Worm (Caenorhabditis elegans) whole organism, late embryonic: ENCODE measurements around the gene syd-1.

ENCODE experiments used
- ceh-2 ChIP-seq: sonication (generic microtip); optimal IDR thresholded peaks from 2 replicates; lab custom pipeline; 2016; ENCODE audit warnings: missing genotype, missing genetic modification characterization, missing compliant biosample characterization
- pat-9 ChIP-seq: fragments of 200-800 bp; sonication (Bioruptor generic); optimal IDR thresholded peaks from 2 replicates; lab custom pipeline; 2018; ENCODE audit warnings: mild to moderate bottlenecking, missing genetic modification characterization, moderate library complexity, missing compliant biosample characterization
- unc-3 ChIP-seq, 2 experiments: fragments of 200-800 bp in 1 of 2; sonication (Bioruptor generic) in 1 of 2; sonication (generic microtip) in 1 of 2; conservative IDR thresholded peaks in 1 of 2; optimal IDR thresholded peaks in 1 of 2; 2 replicates each; pipeline versions ENCODE4 v1.3.6 to Lab custom; 2016 to 2022; ENCODE audit warnings: missing compliant biosample characterization in 2 of 2, missing genetic modification characterization in 2 of 2, missing genetic modification reagents in 1 of 2

ce11 chrII:7593227-7593626 lies 1.5 kb downstream of the syd-1 start:
- no peak for TF ChIP-seq pat-9 (tag; lab: Kevin White, UChicago)
- TF ChIP-seq ceh-2 (tag; lab: Kevin White, UChicago): no peak
- TF ChIP-seq unc-3 (GFP tag; conservative IDR thresholded peaks at IDR 0.05; lab: Robert Waterston, UW): no peak
- no peak for TF ChIP-seq unc-3 (tag; optimal IDR thresholded peaks at IDR 0.05; lab: Kevin White, UChicago)
